Fruit fly (Drosophila melanogaster) whole organism, embryonic: ENCODE data around the gene Pnn.

Experiments used
- Aef1 ChIP-seq: fragments of 200-800 bp; sonication (Bioruptor generic); IDR thresholded peaks from 3 replicates; pipeline ENCODE4 v1.3.6; 2022; ENCODE audit warnings: missing biosample characterization, missing genetic modification characterization
- CG10431 ChIP-seq: fragments of 200-800 bp; sonication (Bioruptor generic); optimal IDR thresholded peaks from 3 replicates; lab custom pipeline; 2018; ENCODE audit warnings: missing biosample characterization, mild to moderate bottlenecking, missing genetic modification characterization
- CG11085 ChIP-seq: fragments of 200-800 bp; sonication (Bioruptor generic); IDR thresholded peaks from 2 replicates; pipeline ENCODE4 v1.3.6; 2022; ENCODE audit warnings: missing biosample characterization, missing genetic modification characterization
- CG11695 ChIP-seq: fragments of 200-800 bp; sonication (Bioruptor generic); IDR thresholded peaks from 3 replicates; pipeline ENCODE4 v1.3.6; 2022; ENCODE audit warnings: missing biosample characterization, missing genetic modification characterization
- CG15479 ChIP-seq: fragments of 200-800 bp; sonication (Bioruptor generic); optimal IDR thresholded peaks from 3 replicates; lab custom pipeline; 2019; ENCODE audit warnings: missing biosample characterization, mild to moderate bottlenecking, missing genetic modification characterization, moderate library complexity
- CG16815 ChIP-seq: fragments of 200-800 bp; sonication (Bioruptor generic); optimal IDR thresholded peaks from 3 replicates; lab custom pipeline; 2017; ENCODE audit warnings: missing biosample characterization, mild to moderate bottlenecking, missing genetic modification characterization
- CG17186 ChIP-seq: fragments of 200-800 bp; sonication (Bioruptor generic); optimal IDR thresholded peaks from 3 replicates; lab custom pipeline; 2017; ENCODE audit warnings: missing biosample characterization, missing genetic modification reagents, missing genetic modification characterization
- CG17802 ChIP-seq: fragments of 200-800 bp; sonication (Bioruptor generic); optimal IDR thresholded peaks from 2 replicates; lab custom pipeline; 2018; ENCODE audit warnings: missing biosample characterization, mild to moderate bottlenecking, missing genetic modification characterization, moderate library complexity
- CG18599 ChIP-seq: fragments of 200-800 bp; sonication (Bioruptor generic); optimal IDR thresholded peaks from 3 replicates; lab custom pipeline; 2017; ENCODE audit warnings: missing biosample characterization, missing genetic modification characterization, mild to moderate bottlenecking, moderate library complexity, missing genetic modification reagents
- CG18619 ChIP-seq: fragments of 200-800 bp; sonication (Bioruptor generic); optimal IDR thresholded peaks from 3 replicates; lab custom pipeline; 2017; ENCODE audit warnings: missing biosample characterization, mild to moderate bottlenecking, missing genetic modification characterization
- CG2875 ChIP-seq: fragments of 200-800 bp; sonication (Bioruptor generic); optimal IDR thresholded peaks from 2 replicates; lab custom pipeline; 2017; ENCODE audit warnings: missing biosample characterization, mild to moderate bottlenecking, missing genetic modification characterization, missing genetic modification reagents
- CG34376 ChIP-seq: fragments of 200-800 bp; sonication (Bioruptor generic); optimal IDR thresholded peaks from 2 replicates; lab custom pipeline; 2018; ENCODE audit warnings: missing biosample characterization, mild to moderate bottlenecking, missing genetic modification characterization
- CG3838 ChIP-seq: fragments of 200-800 bp; sonication (Bioruptor generic); optimal IDR thresholded peaks from 3 replicates; lab custom pipeline; 2016; ENCODE audit warnings: missing biosample characterization, missing genetic modification characterization
- CG4282 ChIP-seq: fragments of 200-800 bp; sonication (Bioruptor generic); optimal IDR thresholded peaks from 2 replicates; lab custom pipeline; 2016; ENCODE audit warnings: missing biosample characterization, missing genetic modification characterization
- CG43689 ChIP-seq: fragments of 200-800 bp; sonication (Bioruptor generic); IDR thresholded peaks from 2 replicates; pipeline ENCODE4 v1.3.6; 2022; ENCODE audit warnings: missing biosample characterization, missing genetic modification characterization
- CG4730 ChIP-seq: fragments of 200-800 bp; sonication (Bioruptor generic); IDR thresholded peaks from 2 replicates; pipeline ENCODE4 v1.3.6; 2022; ENCODE audit warnings: missing biosample characterization, missing genetic modification characterization
- CG5180 ChIP-seq: fragments of 200-800 bp; sonication (Bioruptor generic); optimal IDR thresholded peaks from 3 replicates; lab custom pipeline; 2017; ENCODE audit warnings: missing biosample characterization, missing genetic modification characterization, mild to moderate bottlenecking, moderate library complexity, missing genetic modification reagents
- CG6254 ChIP-seq: fragments of 200-800 bp; sonication (Bioruptor generic); optimal IDR thresholded peaks from 3 replicates; lab custom pipeline; 2017; ENCODE audit warnings: mild to moderate bottlenecking, missing biosample characterization, missing genetic modification reagents, missing genetic modification characterization
- CG6683 ChIP-seq: fragments of 200-800 bp; sonication (Bioruptor generic); optimal IDR thresholded peaks from 2 replicates; lab custom pipeline; 2017; ENCODE audit warnings: missing biosample characterization, mild to moderate bottlenecking, missing genetic modification characterization, missing genetic modification reagents
- CG7357 ChIP-seq: fragments of 200-800 bp; sonication (Bioruptor generic); IDR thresholded peaks from 3 replicates; pipeline ENCODE4 v1.3.6; 2022; ENCODE audit warnings: missing biosample characterization, missing genetic modification characterization
- CG7786 ChIP-seq: fragments of 200-800 bp; sonication (Bioruptor generic); optimal IDR thresholded peaks from 2 replicates; lab custom pipeline; 2016; ENCODE audit warnings: missing biosample characterization, missing genetic modification characterization
- CG9437 ChIP-seq: fragments of 200-800 bp; sonication (Bioruptor generic); optimal IDR thresholded peaks from 2 replicates; lab custom pipeline; 2018; ENCODE audit warnings: missing biosample characterization, mild to moderate bottlenecking, missing genetic modification characterization
- CoRest ChIP-seq: fragments of 200-800 bp; sonication (Bioruptor generic); optimal IDR thresholded peaks from 3 replicates; lab custom pipeline; 2018; ENCODE audit warnings: missing biosample characterization, mild to moderate bottlenecking, missing genetic modification characterization, moderate library complexity
- D19A ChIP-seq: fragments of 200-800 bp; optimal IDR thresholded peaks from 3 replicates; lab custom pipeline; 2019; ENCODE audit warnings: missing biosample characterization, mild to moderate bottlenecking, missing genetic modification characterization, moderate library complexity
- Dek ChIP-seq: fragments of 200-800 bp; sonication (Bioruptor generic); optimal IDR thresholded peaks from 3 replicates; lab custom pipeline; 2019; ENCODE audit warnings: missing biosample characterization, mild to moderate bottlenecking, missing genetic modification characterization, moderate library complexity
- Doc2 ChIP-seq: fragments of 200-800 bp; sonication (Bioruptor generic); IDR thresholded peaks from 2 replicates; pipeline ENCODE4 v1.3.6; 2022; ENCODE audit warnings: missing biosample characterization, missing genetic modification characterization
- ERR ChIP-seq: fragments of 200-800 bp; sonication (Bioruptor generic); optimal IDR thresholded peaks from 2 replicates; lab custom pipeline; 2016; ENCODE audit warnings: missing biosample characterization, missing genetic modification characterization
- Kr ChIP-seq: fragments of 200-800 bp; sonication (Bioruptor generic); optimal IDR thresholded peaks from 2 replicates; lab custom pipeline; 2017; ENCODE audit warnings: missing biosample characterization, mild to moderate bottlenecking, missing genetic modification characterization
- Rfx ChIP-seq: fragments of 200-800 bp; sonication (Bioruptor generic); IDR thresholded peaks from 2 replicates; pipeline ENCODE4 v1.3.6; 2022; ENCODE audit warnings: missing biosample characterization, missing genetic modification characterization
- Rx ChIP-seq: fragments of 200-800 bp; sonication (Bioruptor generic); IDR thresholded peaks from 2 replicates; pipeline ENCODE4 v1.3.6; 2022; ENCODE audit warnings: missing biosample characterization, missing genetic modification characterization
- Sox100B ChIP-seq: fragments of 200-800 bp; sonication (Bioruptor generic); optimal IDR thresholded peaks from 3 replicates; lab custom pipeline; 2018; ENCODE audit warnings: missing biosample characterization, mild to moderate bottlenecking, missing genetic modification characterization
- Trl ChIP-seq, 3 experiments: fragments of >200 bp in 2 of 3; fragments of 200-800 bp in 1 of 3; sonication (Bioruptor generic) in 1 of 3; optimal IDR thresholded peaks; 2 replicates in 1 of 3; 3 replicates in 2 of 3; lab custom pipeline; 2016 to 2017; ENCODE audit warnings: missing biosample characterization in 1 of 3, missing genetic modification characterization in 1 of 3
- ab ChIP-seq: fragments of 200-800 bp; sonication (Bioruptor generic); optimal IDR thresholded peaks from 2 replicates; lab custom pipeline; 2016; ENCODE audit warnings: missing biosample characterization, missing genetic modification characterization
- chinmo ChIP-seq: fragments of 200-800 bp; sonication (Bioruptor generic); IDR thresholded peaks from 4 replicates; pipeline ENCODE4 v1.3.6; 2022; ENCODE audit warnings: missing biosample characterization, missing genetic modification characterization; ENCODE audit not compliant: partially characterized antibody
- crp ChIP-seq, 2 experiments: fragments of 200-800 bp; sonication (Bioruptor generic); optimal IDR thresholded peaks; 2 replicates in 1 of 2; 3 replicates in 1 of 2; lab custom pipeline; 2017; ENCODE audit warnings: missing biosample characterization in 2 of 2, missing genetic modification characterization in 2 of 2, mild to moderate bottlenecking in 1 of 2, moderate library complexity in 1 of 2
- danr ChIP-seq: fragments of 200-800 bp; sonication (Bioruptor generic); IDR thresholded peaks from 2 replicates; pipeline ENCODE4 v1.3.6; 2022; ENCODE audit warnings: missing biosample characterization, missing genetic modification characterization
- dmrt11E ChIP-seq: fragments of 200-800 bp; sonication (Bioruptor generic); optimal IDR thresholded peaks from 3 replicates; lab custom pipeline; 2018; ENCODE audit warnings: missing biosample characterization, mild to moderate bottlenecking, missing genetic modification characterization, moderate library complexity
- dmrt99B ChIP-seq: fragments of 200-800 bp; sonication (Bioruptor generic); optimal IDR thresholded peaks from 2 replicates; lab custom pipeline; 2018; ENCODE audit warnings: missing biosample characterization, mild to moderate bottlenecking, missing genetic modification characterization, moderate library complexity
- ftz-f1 ChIP-seq: fragments of 200-800 bp; sonication (Bioruptor generic); optimal IDR thresholded peaks from 2 replicates; lab custom pipeline; 2016; ENCODE audit warnings: missing biosample characterization, missing genetic modification characterization
- gt ChIP-seq: fragments of 200-800 bp; sonication (Bioruptor generic); IDR thresholded peaks from 2 replicates; pipeline ENCODE4 v1.3.6; 2022; ENCODE audit warnings: missing biosample characterization, missing genetic modification characterization
- hth ChIP-seq: fragments of >200 bp; optimal IDR thresholded peaks from 2 replicates; lab custom pipeline; 2017; ENCODE audit warnings: inconsistent platforms
- insv ChIP-seq, 2 experiments: fragments of 200-800 bp; sonication (Bioruptor generic); optimal IDR thresholded peaks; 3 replicates each; lab custom pipeline; 2016 to 2018; ENCODE audit warnings: missing biosample characterization in 2 of 2, missing genetic modification characterization in 2 of 2
- jumu ChIP-seq: fragments of 200-800 bp; sonication (Bioruptor generic); optimal IDR thresholded peaks from 3 replicates; lab custom pipeline; 2016; ENCODE audit warnings: missing biosample characterization, missing genetic modification characterization
- nom ChIP-seq: fragments of 200-800 bp; sonication (Bioruptor generic); optimal IDR thresholded peaks from 2 replicates; lab custom pipeline; 2017; ENCODE audit warnings: missing biosample characterization, missing genetic modification characterization, mild to moderate bottlenecking, moderate library complexity, missing genetic modification reagents
- run ChIP-seq: fragments of 200-800 bp; sonication (Bioruptor generic); optimal IDR thresholded peaks from 3 replicates; lab custom pipeline; 2018; ENCODE audit warnings: missing biosample characterization, mild to moderate bottlenecking, missing genetic modification characterization
- seq ChIP-seq: fragments of 200-800 bp; sonication (Bioruptor generic); IDR thresholded peaks from 2 replicates; pipeline ENCODE4 v1.3.6; 2022; ENCODE audit warnings: missing biosample characterization, missing genetic modification characterization
- tgo ChIP-seq: fragments of 200-800 bp; sonication (Bioruptor generic); IDR thresholded peaks from 3 replicates; pipeline ENCODE4 v1.3.6; 2022; ENCODE audit warnings: missing biosample characterization, missing genetic modification characterization
- trem ChIP-seq: fragments of 200-800 bp; optimal IDR thresholded peaks from 3 replicates; lab custom pipeline; 2019; ENCODE audit warnings: missing biosample characterization, mild to moderate bottlenecking, missing genetic modification characterization, moderate library complexity
- twi ChIP-seq: fragments of 200-800 bp; optimal IDR thresholded peaks from 2 replicates; lab custom pipeline; 2019; ENCODE audit warnings: missing biosample characterization, mild to moderate bottlenecking, missing genetic modification characterization, moderate library complexity
- wdn ChIP-seq: fragments of 200-800 bp; sonication (Bioruptor generic); IDR thresholded peaks from 2 replicates; pipeline ENCODE4 v1.3.6; 2022; ENCODE audit warnings: missing biosample characterization, missing genetic modification characterization

Gene Pnn

dm6 chr3R:9777941-9778360 is 37.3 kb downstream of the Pnn start, which contains the start of gene RpS29 (continued):
- peak; percentile 57 for TF ChIP-seq ab
- TF ChIP-seq gt (GFP tag; lab: Robert Waterston, UW): 0 out of 2 replicates have a peak, but pooled peaks have one; percentile 10
- TF ChIP-seq CG18599: peak; percentile 86
- TF ChIP-seq CG16815: peak; percentile 2
- TF ChIP-seq CG4730: peak; percentile 46; the same call in 1 of the 2 replicates
- peak; percentile 85 for TF ChIP-seq ERR (GFP tag; lab: Kevin White, UChicago)
- TF ChIP-seq Kr (GFP tag; lab: Kevin White, UChicago): no peak
- TF ChIP-seq CG6254: no peak
- peak; percentile 47; the same call in 2 of the 3 replicates for TF ChIP-seq CG11695 (GFP tag; lab: Robert Waterston, UW)
- peak; percentile 77 for TF ChIP-seq Dek (tag; lab: Kevin White, UChicago)
- peak; percentile 86 for TF ChIP-seq CG7786 (GFP tag; lab: Kevin White, UChicago)
- TF ChIP-seq Doc2: no peak
- no peak for TF ChIP-seq CG9437 (GFP tag; lab: Kevin White, UChicago)
- TF ChIP-seq trem: peak; percentile 92
- TF ChIP-seq wdn (GFP tag; lab: Robert Waterston, UW): peak; percentile 56; the same call in 1 of the 2 replicates
- peak; percentile 92 for TF ChIP-seq chinmo (GFP tag; lab: Robert Waterston, UW)
- TF ChIP-seq Rfx (GFP tag; lab: Robert Waterston, UW): peak; percentile 95
- peak; percentile 83 for TF ChIP-seq CG18619
- no peak for TF ChIP-seq CG7357 (GFP tag; lab: Robert Waterston, UW)
- TF ChIP-seq D19A (tag; lab: Kevin White, UChicago): peak; percentile 34
- peak; percentile 92 for TF ChIP-seq CG34376
- peak; percentile 53 for TF ChIP-seq CG17802
- TF ChIP-seq CG43689 (GFP tag; lab: Robert Waterston, UW): no peak
- TF ChIP-seq CG4282 (GFP tag; lab: Kevin White, UChicago): peak; percentile 84
- TF ChIP-seq CG17186 (GFP tag; lab: Kevin White, UChicago): peak; percentile 90
- peak; percentile 24 for TF ChIP-seq CG5180 (GFP tag; lab: Kevin White, UChicago)
- TF ChIP-seq Sox100B: no peak
- TF ChIP-seq danr: 0 out of 2 replicates have a peak, but pooled peaks have one; percentile 28
- TF ChIP-seq crp (GFP tag; optimal IDR thresholded peaks at IDR 0.05; lab: Kevin White, UChicago): peak in 1 of 2 experiments; percentile 50
- no peak; the same call in 1 of the 2 replicates for TF ChIP-seq seq (GFP tag; lab: Robert Waterston, UW)
- peak; percentile 70 for TF ChIP-seq CG10431 (GFP tag; lab: Kevin White, UChicago)
- no peak for TF ChIP-seq CG15479 (GFP tag; lab: Kevin White, UChicago)
- TF ChIP-seq CG3838 (GFP tag; lab: Kevin White, UChicago): no peak
- peak; percentile 74 for TF ChIP-seq ftz-f1 (GFP tag; lab: Kevin White, UChicago)
- peak; percentile 88 for TF ChIP-seq jumu (GFP tag; lab: Kevin White, UChicago)
- peak; percentile 73 for TF ChIP-seq CG6683 (GFP tag; lab: Kevin White, UChicago)
- TF ChIP-seq dmrt99B: peak; percentile 44
- TF ChIP-seq dmrt11E (tag; lab: Kevin White, UChicago): peak; percentile 54
- TF ChIP-seq hth: no peak
- TF ChIP-seq insv (GFP tag; optimal IDR thresholded peaks at IDR 0.05; lab: Kevin White, UChicago): peak in 1 of 2 experiments; percentile 73
- TF ChIP-seq twi (tag; lab: Kevin White, UChicago): peak; percentile 27
- no peak for TF ChIP-seq Trl (optimal IDR thresholded peaks at IDR 0.05; lab: Kevin White, UChicago)
- peak; percentile 91 for TF ChIP-seq Trl (GFP tag; optimal IDR thresholded peaks at IDR 0.05; lab: Kevin White, UChicago)
- peak; percentile 77 for TF ChIP-seq Aef1 (GFP tag; lab: Robert Waterston, UW)
- TF ChIP-seq CG2875 (GFP tag; lab: Kevin White, UChicago): peak; percentile 43
- TF ChIP-seq Rx (GFP tag; lab: Robert Waterston, UW): peak; percentile 73
- TF ChIP-seq nom (GFP tag; lab: Kevin White, UChicago): peak; percentile 78
- peak; percentile 65 for TF ChIP-seq tgo (GFP tag; lab: Robert Waterston, UW)
- TF ChIP-seq CoRest (tag; lab: Kevin White, UChicago): peak; percentile 63
- TF ChIP-seq run (tag; lab: Kevin White, UChicago): peak; percentile 49
- peak; percentile 79 for TF ChIP-seq CG11085 (GFP tag; lab: Robert Waterston, UW)
